Worm (Caenorhabditis elegans): ENCODE data around the gene T13B5.9.
"Not testable (repeated sequence)": the region's sequence is repeated elsewhere in the genome, so short reads cannot be mapped to it uniquely, and the experiment has no call there.

The T13B5.9 gene

ce11 chrII:1138618-1139017, 34.3 kb upstream of the T13B5.9 start (continued):
- TF ChIP-seq lin-29 (GFP tag; IDR thresholded peaks at IDR 0.05): no peak
- no peak for TF ChIP-seq daf-8 (GFP tag; IDR thresholded peaks at IDR 0.05)
- TF ChIP-seq attf-4 (tag; optimal IDR thresholded peaks at IDR 0.05): no peak
- TF ChIP-seq ceh-62 (tag; optimal IDR thresholded peaks at IDR 0.05): no peak

DNA sequence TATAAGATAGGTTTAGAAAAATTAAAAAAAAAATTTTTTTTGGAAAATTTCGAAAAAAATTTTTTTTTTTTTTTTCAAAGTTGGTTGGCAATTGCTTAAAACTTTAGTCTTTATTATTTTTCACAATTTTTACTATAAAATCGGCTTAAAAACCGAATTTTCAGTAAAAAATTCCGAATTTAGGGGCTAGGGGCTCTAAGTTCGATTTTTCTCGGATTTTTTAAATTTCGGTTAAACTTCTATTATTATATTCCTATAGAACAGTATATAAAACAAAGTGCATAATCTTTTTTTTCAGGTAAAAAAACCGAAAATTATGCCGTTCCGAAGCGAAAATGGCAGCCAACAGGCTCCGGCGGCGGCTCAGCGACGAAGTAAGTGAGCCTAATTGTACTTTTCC, 32.2 kb upstream of the T13B5.9 start, which contains the start of gene pod-2:
Gene pod-2 (plus strand): TSS at position 301 of the 400 bp plus-strand sequence.
- TF ChIP-seq dmd-8 (GFP tag; IDR thresholded peaks at IDR 0.05) (no peak), ama-1 (optimal IDR thresholded peaks at IDR 0.05) (no peak), dmd-6 (GFP tag; IDR thresholded peaks at IDR 0.05) (no peak)

DNA sequence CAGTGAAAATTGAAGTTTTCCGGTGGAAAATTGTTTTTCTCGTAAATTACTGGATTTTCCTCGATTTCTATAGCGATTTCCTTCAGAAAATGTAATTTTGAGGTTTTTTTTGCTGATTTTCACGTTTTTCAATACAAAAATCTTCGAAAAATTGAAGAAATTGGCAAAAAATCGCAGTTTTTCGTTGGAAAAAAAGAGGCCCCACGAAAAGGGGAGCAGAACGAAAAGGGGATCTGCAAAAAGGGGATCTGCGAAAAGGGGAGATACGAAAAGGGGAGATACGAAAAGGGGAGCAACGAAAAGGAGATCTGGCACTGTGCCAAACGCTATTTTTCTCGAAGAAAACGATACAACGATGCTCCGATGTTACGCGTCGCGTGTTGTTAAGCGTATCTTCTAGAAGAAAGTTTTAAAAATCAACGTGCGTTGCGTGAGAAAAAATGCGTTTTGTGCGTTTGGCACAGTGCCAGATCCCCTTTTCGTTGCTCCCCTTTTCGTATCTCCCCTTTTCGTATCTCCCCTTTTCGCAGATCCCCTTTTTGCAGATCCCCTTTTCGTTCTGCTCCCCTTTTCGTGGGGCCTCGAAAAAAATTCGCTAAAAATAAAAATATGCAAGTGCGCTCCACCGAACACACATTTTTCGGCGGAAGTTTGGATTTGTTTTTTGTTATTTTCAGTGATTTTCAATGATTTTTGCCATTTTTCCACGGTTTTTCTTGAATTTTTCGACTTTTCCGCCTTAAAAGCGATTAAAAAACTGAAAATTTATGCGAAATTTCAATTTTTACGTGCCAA, 30.2 kb upstream of the T13B5.9 start:
- TF ChIP-seq ctbp-1 (GFP tag; IDR thresholded peaks at IDR 0.05): peak; percentile 67; the same call in 1 of the 2 replicates
- TF ChIP-seq hif-1 (tag; optimal IDR thresholded peaks at IDR 0.05): peak in 1 of 2 experiments; percentile 17
- peak; percentile 98 for TF ChIP-seq lin-38 (GFP tag; IDR thresholded peaks at IDR 0.05)
- TF ChIP-seq hmg-1.1 (GFP tag; IDR thresholded peaks at IDR 0.05): peak; percentile 49
- peak; percentile 46 for TF ChIP-seq dmd-6 (GFP tag; IDR thresholded peaks at IDR 0.05)
- TF ChIP-seq D1046.2 (GFP tag; IDR thresholded peaks at IDR 0.05): 0 out of 2 replicates have a peak, but pooled peaks have one; percentile 59
- peak; percentile 18 for TF ChIP-seq sdz-12 (GFP tag; optimal IDR thresholded peaks at IDR 0.05)
- TF ChIP-seq nhr-42 (GFP tag; IDR thresholded peaks at IDR 0.05): peak; percentile 61; the same call in 1 of the 2 replicates
- peak; percentile 59; the same call in 1 of the 2 replicates for TF ChIP-seq arid-1 (GFP tag; conservative IDR thresholded peaks at IDR 0.05)
- TF ChIP-seq F37D6.2 (tag; optimal IDR thresholded peaks at IDR 0.05): peak; percentile 34
- peak; percentile 69 for TF ChIP-seq vab-7 (GFP tag; IDR thresholded peaks at IDR 0.05)
- TF ChIP-seq lsy-2 (tag; optimal IDR thresholded peaks at IDR 0.05): peak in 1 of 2 experiments; percentile 47
- peak; percentile 87 for TF ChIP-seq ceh-44 (GFP tag; IDR thresholded peaks at IDR 0.05)
- TF ChIP-seq mdt-29 (GFP tag; IDR thresholded peaks at IDR 0.05): 0 out of 2 replicates have a peak, but pooled peaks have one; percentile 13
- TF ChIP-seq rbr-2 (tag; optimal IDR thresholded peaks at IDR 0.05): peak; percentile 51
- TF ChIP-seq madf-9 (GFP tag; conservative IDR thresholded peaks at IDR 0.05): peak; percentile 66
- TF ChIP-seq tra-1 (GFP tag; IDR thresholded peaks at IDR 0.05): peak; percentile 24; the same call in 1 of the 2 replicates
- TF ChIP-seq mep-1 (tag; optimal IDR thresholded peaks at IDR 0.05): peak; percentile 55
- TF ChIP-seq dpl-1 (GFP tag; optimal IDR thresholded peaks at IDR 0.05): peak; percentile 38
- TF ChIP-seq pha-4 (GFP tag; IDR thresholded peaks at IDR 0.05): peak; percentile 60; the same call in 1 of the 2 replicates
- not testable (repeated sequence) for TF ChIP-seq pha-4 (tag; optimal IDR thresholded peaks at IDR 0.05)
- TF ChIP-seq snpc-1.2 (GFP tag; IDR thresholded peaks at IDR 0.05): 0 out of 2 replicates have a peak, but pooled peaks have one; percentile 11
- TF ChIP-seq dmd-9 (GFP tag; IDR thresholded peaks at IDR 0.05): peak; percentile 80
- TF ChIP-seq lin-13 (GFP tag; optimal IDR thresholded peaks at IDR 0.05): peak; percentile 30
- TF ChIP-seq Y48G9A.11 (GFP tag; IDR thresholded peaks at IDR 0.05): peak; percentile 80; the same call in 1 of the 2 replicates
- TF ChIP-seq ZK337.2 (GFP tag; IDR thresholded peaks at IDR 0.05): peak; percentile 66; the same call in 1 of the 2 replicates
- peak; percentile 87 for TF ChIP-seq mes-2 (tag; optimal IDR thresholded peaks at IDR 0.05; ENCODE audit: poor library complexity, severe bottlenecking)
- TF ChIP-seq unc-130 (GFP tag; optimal IDR thresholded peaks at IDR 0.05): peak; percentile 42
- 0 out of 4 replicates have a peak, but pooled peaks of 1 of the 2 experiments have one; percentile 59 for TF ChIP-seq madf-5 (GFP tag; IDR thresholded peaks at IDR 0.05)
